Worm (Caenorhabditis elegans) whole organism, late embryonic: ENCODE measurements around the gene ifas-3.

Experiments
- Y22D7AL.16 ChIP-seq: sonication (generic microtip); optimal IDR thresholded peaks from 2 replicates; lab custom pipeline; 2016; ENCODE audit warnings: missing genetic modification characterization, missing compliant biosample characterization
- ceh-22 ChIP-seq: sonication (generic microtip); optimal IDR thresholded peaks from 2 replicates; lab custom pipeline; 2017; ENCODE audit warnings: missing biosample characterization, missing genetic modification characterization
- ceh-48 ChIP-seq: sonication (generic microtip); optimal IDR thresholded peaks from 2 replicates; lab custom pipeline; 2016; ENCODE audit warnings: missing genetic modification characterization, inconsistent platforms, missing compliant biosample characterization
- dmd-4 ChIP-seq: sonication (generic microtip); optimal IDR thresholded peaks from 2 replicates; lab custom pipeline; 2016; ENCODE audit warnings: borderline replicate concordance, missing genetic modification characterization, missing compliant biosample characterization
- dve-1 ChIP-seq: sonication (generic microtip); optimal IDR thresholded peaks from 2 replicates; lab custom pipeline; 2017; ENCODE audit warnings: antibody characterized with exemption, mild to moderate bottlenecking, missing genetic modification characterization, missing compliant biosample characterization
- mec-3 ChIP-seq: sonication (generic microtip); optimal IDR thresholded peaks from 2 replicates; lab custom pipeline; 2016; ENCODE audit warnings: borderline replicate concordance, missing genetic modification characterization, missing compliant biosample characterization
- nfya-1 ChIP-seq: sonication (generic microtip); optimal IDR thresholded peaks from 2 replicates; lab custom pipeline; 2017; ENCODE audit warnings: missing genetic modification characterization, mild to moderate bottlenecking, missing compliant biosample characterization, antibody characterized with exemption, moderate library complexity
- pha-4 ChIP-seq: fragments of 150-350 bp; optimal IDR thresholded peaks from 2 replicates; lab custom pipeline; 2018; ENCODE audit warnings: missing biosample characterization, missing genetic modification reagents, missing genetic modification characterization
- sox-4 ChIP-seq: sonication (generic microtip); optimal IDR thresholded peaks from 2 replicates; lab custom pipeline; 2017; ENCODE audit warnings: mild to moderate bottlenecking, missing genetic modification characterization, inconsistent platforms, missing compliant biosample characterization
- tbx-7 ChIP-seq: sonication (generic microtip); optimal IDR thresholded peaks from 2 replicates; lab custom pipeline; 2016; ENCODE audit warnings: missing genotype, missing genetic modification characterization, missing compliant biosample characterization
- unc-55 ChIP-seq: sonication (generic microtip); optimal IDR thresholded peaks from 2 replicates; lab custom pipeline; 2017; ENCODE audit warnings: missing biosample characterization, missing genetic modification reagents, missing genetic modification characterization
- ztf-16 ChIP-seq: sonication (generic microtip); optimal IDR thresholded peaks from 2 replicates; lab custom pipeline; 2017; ENCODE audit warnings: missing genetic modification characterization, missing compliant biosample characterization

DNA sequence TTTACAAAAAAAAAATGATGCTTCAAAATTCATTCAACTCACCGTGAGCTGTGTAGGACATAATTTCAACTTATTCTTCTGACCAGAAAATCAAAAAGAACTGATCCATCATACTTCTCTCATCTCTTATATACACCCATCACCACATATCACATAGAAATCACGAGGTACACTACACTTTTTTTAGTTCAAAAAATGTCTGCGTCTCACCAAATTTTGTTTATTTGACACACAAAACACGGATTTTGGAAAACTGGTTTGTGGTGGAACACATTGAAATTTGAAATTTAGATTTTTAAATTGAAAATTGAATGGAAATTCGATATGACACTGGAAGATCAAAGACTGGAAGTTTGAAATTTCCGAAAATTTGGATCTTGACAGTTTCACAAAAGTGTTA, 49.6 kb downstream of the ifas-3 start, which contains the start of gene Y105C5B.5:
- TF ChIP-seq sox-4 (tag; lab: Kevin White, UChicago) (no peak), unc-55 (GFP tag; lab: Kevin White, UChicago) (no peak), dmd-4 (no peak), ceh-22 (tag; lab: Kevin White, UChicago) (no peak), Y22D7AL.16 (tag; lab: Kevin White, UChicago) (no peak), pha-4 (tag; lab: Kevin White, UChicago) (no peak), mec-3 (tag; lab: Kevin White, UChicago) (no peak), tbx-7 (tag; lab: Kevin White, UChicago) (no peak), ztf-16 (tag; lab: Kevin White, UChicago) (no peak), nfya-1 (tag; lab: Kevin White, UChicago) (no peak), dve-1 (no peak), ceh-48 (tag; lab: Kevin White, UChicago) (no peak)
